Fruit fly (Drosophila melanogaster): ENCODE data around the gene CG9386.

DNA sequence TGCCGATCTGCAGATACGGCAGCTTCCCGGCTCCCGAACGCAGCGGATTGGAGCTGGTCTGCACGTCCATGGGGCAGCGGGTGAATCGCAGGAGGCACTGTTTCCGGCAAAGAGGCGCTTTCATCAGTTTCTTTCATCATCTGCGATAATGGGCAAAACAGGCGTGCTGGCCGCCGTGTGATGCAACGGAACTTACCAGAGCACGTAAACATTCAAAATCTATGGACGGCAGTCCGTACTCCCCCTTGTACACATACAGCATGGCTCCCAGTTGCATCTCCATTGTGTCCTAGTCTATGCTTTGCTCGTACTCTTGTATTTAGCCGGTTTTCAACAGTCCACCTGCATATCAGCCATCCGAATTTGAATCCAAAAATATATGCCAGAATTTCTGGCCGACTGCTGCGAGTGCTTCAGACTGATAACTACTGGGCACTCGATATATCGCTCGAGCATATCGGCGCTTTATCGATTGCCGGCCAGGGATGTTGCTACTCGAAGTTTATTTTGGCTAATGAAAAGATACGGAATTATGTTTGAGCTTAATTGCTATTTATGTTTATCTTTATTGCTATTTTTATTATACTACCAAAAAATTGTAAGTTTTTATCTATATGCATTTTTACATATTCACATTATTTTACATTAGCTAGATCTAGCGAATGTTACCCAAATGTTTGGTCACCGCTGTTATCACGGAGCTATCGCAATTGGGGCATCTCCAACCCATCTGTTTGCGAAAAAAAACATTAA, 8.2 kb upstream of the CG9386 start, which contains the start of the genes CG9393 and Vps45:
- TF ChIP-seq Sin3A (optimal IDR thresholded peaks at IDR 0.05), result peak; percentile 6
- no peak for TF ChIP-seq Myc (optimal IDR thresholded peaks at IDR 0.05)
